Worm (Caenorhabditis elegans) whole organism, late embryonic: ENCODE results near the gene F59A6.2.

ENCODE experiments used
- C08G9.2 ChIP-seq: sonication (generic microtip); optimal IDR thresholded peaks from 2 replicates; lab custom pipeline; 2016; ENCODE audit warnings: mild to moderate bottlenecking, missing genetic modification characterization, moderate library complexity, missing compliant biosample characterization
- ceh-24 ChIP-seq: sonication (generic microtip); optimal IDR thresholded peaks from 2 replicates; lab custom pipeline; 2016; ENCODE audit warnings: mild to moderate bottlenecking, missing genetic modification characterization, missing compliant biosample characterization
- fax-1 ChIP-seq: sonication (generic microtip); optimal IDR thresholded peaks from 2 replicates; lab custom pipeline; 2016; ENCODE audit warnings: missing genotype, missing genetic modification characterization, missing compliant biosample characterization
- fkh-10 ChIP-seq: fragments of 150-350 bp; optimal IDR thresholded peaks from 2 replicates; lab custom pipeline; 2014; ENCODE audit warnings: missing biosample characterization, missing genetic modification reagents, missing genetic modification characterization
- hlh-30 ChIP-seq: sonication (generic microtip); optimal IDR thresholded peaks from 2 replicates; lab custom pipeline; 2017; ENCODE audit warnings: antibody characterized with exemption, missing genetic modification characterization, missing compliant biosample characterization; ENCODE audit not compliant: insufficient read depth
- lin-11 ChIP-seq: fragments of 200-800 bp; sonication (Bioruptor generic); optimal IDR thresholded peaks from 2 replicates; lab custom pipeline; 2018; ENCODE audit warnings: mild to moderate bottlenecking, missing genetic modification characterization, missing compliant biosample characterization
- nfya-1 ChIP-seq: sonication (generic microtip); optimal IDR thresholded peaks from 2 replicates; lab custom pipeline; 2017; ENCODE audit warnings: missing genetic modification characterization, mild to moderate bottlenecking, missing compliant biosample characterization, antibody characterized with exemption, moderate library complexity
- nhr-11 ChIP-seq: fragments of 150-350 bp; optimal IDR thresholded peaks from 2 replicates; lab custom pipeline; 2014; ENCODE audit warnings: missing biosample characterization, missing genetic modification characterization
- pax-1 ChIP-seq: fragments of 150-350 bp; optimal IDR thresholded peaks from 2 replicates; lab custom pipeline; 2014; ENCODE audit warnings: missing biosample characterization, missing genetic modification characterization
- pha-4 ChIP-seq: fragments of 150-350 bp; optimal IDR thresholded peaks from 2 replicates; lab custom pipeline; 2018; ENCODE audit warnings: missing biosample characterization, missing genetic modification reagents, missing genetic modification characterization
- pqm-1 ChIP-seq: sonication (generic microtip); optimal IDR thresholded peaks from 2 replicates; lab custom pipeline; 2016; ENCODE audit warnings: missing genetic modification characterization, missing compliant biosample characterization

ce11 chrII:5061794-5062368, 47.4 kb downstream of the F59A6.2 start, which contains the start of gene smc-5:
- TF ChIP-seq hlh-30 (tag; lab: Kevin White, UChicago): no peak
- TF ChIP-seq C08G9.2 (tag; lab: Kevin White, UChicago): peak; percentile 63
- TF ChIP-seq fax-1 (tag; lab: Kevin White, UChicago): peak; percentile 58
- TF ChIP-seq ceh-24: no peak
- peak; percentile 23 for TF ChIP-seq pqm-1
- peak; percentile 38 for TF ChIP-seq nfya-1 (tag; lab: Kevin White, UChicago)
- no peak for TF ChIP-seq pha-4 (tag; lab: Kevin White, UChicago)
- no peak for TF ChIP-seq lin-11 (tag; lab: Kevin White, UChicago)
- no peak for TF ChIP-seq nhr-11 (tag; lab: Kevin White, UChicago)
- TF ChIP-seq pax-1: peak; percentile 16
- no peak for TF ChIP-seq fkh-10 (GFP tag; lab: Kevin White, UChicago)
